Worm (Caenorhabditis elegans): ENCODE data around the gene clh-2.

DNA sequence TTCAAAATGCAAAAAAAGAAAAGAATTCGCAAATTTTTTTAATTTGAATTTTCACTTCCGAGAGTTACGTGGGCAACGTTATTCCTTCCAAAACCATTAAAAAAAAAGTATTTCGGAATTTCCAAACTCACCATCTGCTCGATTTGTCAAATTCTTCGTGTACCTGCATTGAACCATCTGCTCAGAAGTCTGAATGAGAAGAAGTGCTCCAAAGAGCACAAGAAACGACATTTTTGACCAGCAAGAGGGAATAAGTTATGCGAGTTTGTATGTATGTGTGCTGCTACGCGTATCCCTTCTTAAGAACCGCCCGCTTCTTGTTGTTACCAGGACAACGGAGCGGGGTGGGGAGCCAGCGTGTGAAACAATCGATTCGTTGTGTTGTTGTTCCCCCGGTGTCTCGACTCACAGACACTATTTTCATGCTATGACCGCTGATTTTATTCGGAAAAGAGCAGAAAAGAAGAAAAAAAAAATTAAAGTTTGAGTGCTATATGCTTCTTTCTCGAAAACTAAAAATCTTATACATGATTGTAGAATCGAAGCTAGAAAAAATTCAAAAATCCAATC, 8.3 kb upstream of the clh-2 start, which contains the start of gene lgc-20:
- TF ChIP-seq lim-6 (tag; optimal IDR thresholded peaks at IDR 0.05) (no peak), nhr-232 (tag; optimal IDR thresholded peaks at IDR 0.05) (no peak), ceh-2 (tag; optimal IDR thresholded peaks at IDR 0.05) (no peak), npax-4 (tag; optimal IDR thresholded peaks at IDR 0.05) (no peak), ceh-18 (tag; optimal IDR thresholded peaks at IDR 0.05) (no peak), pqm-1 (tag; optimal IDR thresholded peaks at IDR 0.05) (no peak), elt-2 (tag; optimal IDR thresholded peaks at IDR 0.05) (no peak), gmeb-2 (tag; optimal IDR thresholded peaks at IDR 0.05) (no peak), zip-5 (tag; optimal IDR thresholded peaks at IDR 0.05) (no peak), F13H6.1 (tag; optimal IDR thresholded peaks at IDR 0.05) (no peak)

Data from whole organism, late embryonic.